Worm (Caenorhabditis elegans) whole organism, L1 larva: ENCODE data around the gene Y56A3A.22.

Experiments used
- nhr-12 ChIP-seq: sonication (generic microtip); optimal IDR thresholded peaks from 2 replicates; lab custom pipeline; 2017; ENCODE audit warnings: missing biosample characterization, missing genetic modification characterization
- unc-62 ChIP-seq: fragments of 150-350 bp; optimal IDR thresholded peaks from 2 replicates; lab custom pipeline; 2014; ENCODE audit warnings: missing biosample characterization, missing genetic modification reagents, missing genetic modification characterization

DNA sequence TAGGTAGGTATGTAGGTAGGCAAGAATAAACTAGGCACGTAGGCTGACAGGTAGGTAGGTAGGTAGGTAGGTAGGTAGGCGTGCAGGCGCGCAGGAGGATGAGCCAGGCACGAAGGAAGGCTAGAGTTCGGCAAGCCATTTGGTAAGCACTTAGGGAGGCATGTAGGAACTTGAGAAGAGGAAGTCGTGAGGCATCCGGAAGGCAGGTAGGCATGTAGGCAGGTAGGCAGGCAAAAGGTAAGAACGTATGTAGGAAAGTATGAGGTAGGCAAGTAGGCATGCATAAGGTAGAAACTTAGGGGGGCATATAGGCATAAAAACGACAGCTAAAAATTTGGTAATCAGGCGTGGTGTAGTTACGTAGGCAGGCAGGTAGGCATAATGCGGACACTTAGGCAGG is 45.4 kb upstream of the Y56A3A.22 start:
- TF ChIP-seq unc-62 (GFP tag; lab: Kevin White, UChicago) (no peak), nhr-12 (no peak)
